Worm (Caenorhabditis elegans) whole organism, late embryonic: Measurements from ENCODE around the gene Y71H2AM.20.

Experiments used
- F13H6.1 ChIP-seq: sonication (generic microtip); optimal IDR thresholded peaks from 2 replicates; lab custom pipeline; 2016; ENCODE audit warnings: missing genetic modification characterization, missing compliant biosample characterization
- K09A11.1 ChIP-seq: sonication (generic microtip); optimal IDR thresholded peaks from 2 replicates; lab custom pipeline; 2017; ENCODE audit warnings: antibody characterized with exemption, mild to moderate bottlenecking, missing genetic modification characterization, missing compliant biosample characterization; ENCODE audit not compliant: insufficient read depth
- T23F11.4 ChIP-seq: fragments of 200-800 bp; sonication (Bioruptor generic); optimal IDR thresholded peaks from 2 replicates; lab custom pipeline; 2018; ENCODE audit warnings: mild to moderate bottlenecking, missing genetic modification characterization, missing compliant biosample characterization
- Y22D7AL.16 ChIP-seq: sonication (generic microtip); optimal IDR thresholded peaks from 2 replicates; lab custom pipeline; 2016; ENCODE audit warnings: missing genetic modification characterization, missing compliant biosample characterization
- ahr-1 ChIP-seq: sonication (generic microtip); optimal IDR thresholded peaks from 2 replicates; lab custom pipeline; 2016; ENCODE audit warnings: missing genetic modification characterization, missing compliant biosample characterization
- ceh-14 ChIP-seq: sonication (generic microtip); optimal IDR thresholded peaks from 2 replicates; lab custom pipeline; 2016; ENCODE audit warnings: missing genotype, missing genetic modification characterization, missing compliant biosample characterization
- ceh-18 ChIP-seq: sonication (generic microtip); optimal IDR thresholded peaks from 2 replicates; lab custom pipeline; 2016; ENCODE audit warnings: missing genetic modification characterization, missing compliant biosample characterization
- ceh-19 ChIP-seq: fragments of 200-800 bp; sonication (Bioruptor generic); optimal IDR thresholded peaks from 2 replicates; lab custom pipeline; 2018; ENCODE audit warnings: mild to moderate bottlenecking, missing genetic modification characterization, missing compliant biosample characterization
- ceh-22 ChIP-seq: sonication (generic microtip); optimal IDR thresholded peaks from 2 replicates; lab custom pipeline; 2017; ENCODE audit warnings: missing biosample characterization, missing genetic modification characterization
- ceh-30 ChIP-seq: fragments of 150-350 bp; optimal IDR thresholded peaks from 2 replicates; lab custom pipeline; 2014; ENCODE audit warnings: missing biosample characterization, missing genetic modification characterization
- ceh-31 ChIP-seq: sonication (generic microtip); optimal IDR thresholded peaks from 2 replicates; lab custom pipeline; 2016; ENCODE audit warnings: missing genetic modification characterization, missing compliant biosample characterization
- ceh-34 ChIP-seq: sonication (generic microtip); optimal IDR thresholded peaks from 2 replicates; lab custom pipeline; 2016; ENCODE audit warnings: mild to moderate bottlenecking, missing genetic modification characterization, missing compliant biosample characterization
- ceh-48 ChIP-seq: sonication (generic microtip); optimal IDR thresholded peaks from 2 replicates; lab custom pipeline; 2016; ENCODE audit warnings: missing genetic modification characterization, inconsistent platforms, missing compliant biosample characterization
- ceh-6 ChIP-seq: fragments of 200-800 bp; sonication (Bioruptor generic); optimal IDR thresholded peaks from 2 replicates; lab custom pipeline; 2018; ENCODE audit warnings: mild to moderate bottlenecking, missing genetic modification characterization, missing compliant biosample characterization
- ceh-9 ChIP-seq: sonication (generic microtip); optimal IDR thresholded peaks from 2 replicates; lab custom pipeline; 2016; ENCODE audit warnings: mild to moderate bottlenecking, missing genetic modification characterization, inconsistent platforms, missing compliant biosample characterization
- dmd-4 ChIP-seq: sonication (generic microtip); optimal IDR thresholded peaks from 2 replicates; lab custom pipeline; 2016; ENCODE audit warnings: borderline replicate concordance, missing genetic modification characterization, missing compliant biosample characterization
- elt-2 ChIP-seq: sonication (generic microtip); optimal IDR thresholded peaks from 2 replicates; lab custom pipeline; 2016; ENCODE audit warnings: missing genetic modification reagents, missing genetic modification characterization, missing compliant biosample characterization
- fkh-10 ChIP-seq: fragments of 150-350 bp; optimal IDR thresholded peaks from 2 replicates; lab custom pipeline; 2014; ENCODE audit warnings: missing biosample characterization, missing genetic modification reagents, missing genetic modification characterization
- fkh-6 ChIP-seq: sonication (generic microtip); optimal IDR thresholded peaks from 2 replicates; lab custom pipeline; 2016; ENCODE audit warnings: missing genetic modification characterization, missing compliant biosample characterization
- hlh-15 ChIP-seq: sonication (generic microtip); optimal IDR thresholded peaks from 2 replicates; lab custom pipeline; 2016; ENCODE audit warnings: missing genetic modification characterization, missing compliant biosample characterization
- hlh-30 ChIP-seq: sonication (generic microtip); optimal IDR thresholded peaks from 2 replicates; lab custom pipeline; 2017; ENCODE audit warnings: antibody characterized with exemption, missing genetic modification characterization, missing compliant biosample characterization; ENCODE audit not compliant: insufficient read depth
- hlh-6 ChIP-seq: sonication (generic microtip); optimal IDR thresholded peaks from 2 replicates; lab custom pipeline; 2016; ENCODE audit warnings: missing genotype, missing genetic modification characterization, missing compliant biosample characterization
- mec-3 ChIP-seq: sonication (generic microtip); optimal IDR thresholded peaks from 2 replicates; lab custom pipeline; 2016; ENCODE audit warnings: borderline replicate concordance, missing genetic modification characterization, missing compliant biosample characterization
- nfya-1 ChIP-seq: sonication (generic microtip); optimal IDR thresholded peaks from 2 replicates; lab custom pipeline; 2017; ENCODE audit warnings: missing genetic modification characterization, mild to moderate bottlenecking, missing compliant biosample characterization, antibody characterized with exemption, moderate library complexity
- nhr-11 ChIP-seq: fragments of 150-350 bp; optimal IDR thresholded peaks from 2 replicates; lab custom pipeline; 2014; ENCODE audit warnings: missing biosample characterization, missing genetic modification characterization
- nhr-232 ChIP-seq: sonication (generic microtip); optimal IDR thresholded peaks from 2 replicates; lab custom pipeline; 2016; ENCODE audit warnings: missing genetic modification characterization, missing compliant biosample characterization
- npax-4 ChIP-seq: sonication (generic microtip); optimal IDR thresholded peaks from 2 replicates; lab custom pipeline; 2016; ENCODE audit warnings: missing genetic modification characterization, missing compliant biosample characterization
- pat-9 ChIP-seq: fragments of 200-800 bp; sonication (Bioruptor generic); optimal IDR thresholded peaks from 2 replicates; lab custom pipeline; 2018; ENCODE audit warnings: mild to moderate bottlenecking, missing genetic modification characterization, moderate library complexity, missing compliant biosample characterization
- pha-4 ChIP-seq: fragments of 150-350 bp; optimal IDR thresholded peaks from 2 replicates; lab custom pipeline; 2018; ENCODE audit warnings: missing biosample characterization, missing genetic modification reagents, missing genetic modification characterization
- pqm-1 ChIP-seq: sonication (generic microtip); optimal IDR thresholded peaks from 2 replicates; lab custom pipeline; 2016; ENCODE audit warnings: missing genetic modification characterization, missing compliant biosample characterization
- pros-1 ChIP-seq: fragments of 150-350 bp; optimal IDR thresholded peaks from 2 replicates; lab custom pipeline; 2014; ENCODE audit warnings: missing biosample characterization, missing genetic modification reagents, missing genetic modification characterization
- ref-2 ChIP-seq: sonication (generic microtip); optimal IDR thresholded peaks from 2 replicates; lab custom pipeline; 2016; ENCODE audit warnings: missing genetic modification characterization, missing compliant biosample characterization
- sdc-2 ChIP-seq: sonication (generic microtip); optimal IDR thresholded peaks from 2 replicates; lab custom pipeline; 2016; ENCODE audit warnings: missing genotype, missing genetic modification characterization, missing compliant biosample characterization
- syd-9 ChIP-seq: sonication (generic microtip); optimal IDR thresholded peaks from 2 replicates; lab custom pipeline; 2016; ENCODE audit warnings: mild to moderate bottlenecking, missing genetic modification characterization, moderate library complexity, missing compliant biosample characterization
- unc-42 ChIP-seq: sonication (generic microtip); optimal IDR thresholded peaks from 2 replicates; lab custom pipeline; 2016; ENCODE audit warnings: missing genotype, missing genetic modification characterization, missing compliant biosample characterization
- unc-55 ChIP-seq: sonication (generic microtip); optimal IDR thresholded peaks from 2 replicates; lab custom pipeline; 2017; ENCODE audit warnings: missing biosample characterization, missing genetic modification reagents, missing genetic modification characterization
- unc-86 ChIP-seq: sonication (generic microtip); optimal IDR thresholded peaks from 2 replicates; lab custom pipeline; 2016; ENCODE audit warnings: missing genetic modification characterization, missing compliant biosample characterization
- zip-5 ChIP-seq: sonication (generic microtip); optimal IDR thresholded peaks from 2 replicates; lab custom pipeline; 2016; ENCODE audit warnings: missing genetic modification characterization, missing compliant biosample characterization

The Y71H2AM.20 gene

ce11 chrIII:2818980-2819379 is 33.2 kb upstream of the Y71H2AM.20 start, which contains the start of gene pipp-4P:
Gene pipp-4P, plus strand, starts transcription at chrIII:2819280.
- TF ChIP-seq pat-9 (tag; lab: Kevin White, UChicago) (no peak), ahr-1 (no peak), ceh-31 (tag; lab: Kevin White, UChicago) (no peak), nfya-1 (no peak), ceh-18 (tag; lab: Kevin White, UChicago) (no peak), K09A11.1 (tag; lab: Kevin White, UChicago) (no peak), ceh-30 (tag; lab: Kevin White, UChicago) (no peak), ceh-34 (tag; lab: Kevin White, UChicago) (no peak), fkh-10 (GFP tag; lab: Kevin White, UChicago) (no peak), dmd-4 (tag; lab: Kevin White, UChicago) (no peak), ceh-9 (tag; lab: Kevin White, UChicago) (no peak), ceh-48 (tag; lab: Kevin White, UChicago) (no peak), hlh-6 (tag; lab: Kevin White, UChicago) (no peak)

- no peak for TF ChIP-seq fkh-6
- peak; percentile 71 for TF ChIP-seq nfya-1
- TF ChIP-seq ceh-22 = no peak
- TF ChIP-seq pha-4 (tag; lab: Kevin White, UChicago) = no peak
- TF ChIP-seq Y22D7AL.16 = no peak
- TF ChIP-seq nhr-11 (tag; lab: Kevin White, UChicago) = no peak
- TF ChIP-seq unc-86 (tag; lab: Kevin White, UChicago) = no peak
- no peak for TF ChIP-seq zip-5 (tag; lab: Kevin White, UChicago)
- TF ChIP-seq syd-9 (tag; lab: Kevin White, UChicago) = no peak
Observed at ce11 chrIII:2817847-2818246, 32.1 kb upstream of the Y71H2AM.20 start.

- peak; percentile 89 for TF ChIP-seq nfya-1
- TF ChIP-seq unc-55 (GFP tag; lab: Kevin White, UChicago) = no peak
- no peak for TF ChIP-seq ceh-19 (GFP tag; lab: Kevin White, UChicago)
- peak; percentile 8 for TF ChIP-seq ceh-48 (tag; lab: Kevin White, UChicago)
- TF ChIP-seq fkh-6 = no peak
Observed at ce11 chrIII:2816205-2816923, 30.6 kb upstream of the Y71H2AM.20 start.

DNA sequence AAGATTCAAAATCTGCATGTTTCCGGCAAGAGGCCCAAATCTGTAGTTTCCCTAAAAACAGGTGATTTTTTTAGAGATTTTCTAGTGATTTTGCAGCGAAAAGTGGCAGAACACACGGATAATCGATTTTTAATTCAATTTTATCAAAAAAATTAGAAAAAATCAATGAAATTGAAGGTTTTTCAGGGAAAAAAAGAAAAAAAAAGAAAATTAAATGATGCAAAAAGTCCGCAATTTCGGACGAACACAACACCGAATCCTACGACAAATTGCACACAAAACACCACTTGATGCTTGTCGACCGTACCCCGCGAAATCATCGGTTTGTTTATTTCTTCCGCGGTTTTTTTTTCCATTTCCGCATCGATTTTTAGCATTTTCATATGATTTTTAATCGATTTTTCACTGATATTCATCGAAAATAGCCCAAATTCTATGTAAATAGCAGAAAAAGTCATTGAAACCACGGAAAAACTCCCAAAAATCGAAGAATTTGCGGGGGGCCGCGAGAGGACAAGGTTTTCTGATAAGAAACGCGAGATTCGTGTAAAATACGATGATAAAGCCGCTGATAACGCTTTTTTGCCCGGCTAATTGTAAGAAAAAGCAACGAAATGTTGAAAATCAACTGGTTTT is 29.3 kb upstream of the Y71H2AM.20 start, which contains the start of gene tufm-1:
TSS of gene tufm-1 (minus strand) at position 51 of the 636 bp plus-strand sequence.
- TF ChIP-seq hlh-30 (tag; lab: Kevin White, UChicago) (no peak), F13H6.1 (tag; lab: Kevin White, UChicago) (no peak), ceh-6 (GFP tag; lab: Kevin White, UChicago) (no peak), ceh-14 (tag; lab: Kevin White, UChicago) (no peak), elt-2 (tag; lab: Kevin White, UChicago) (peak; percentile 61), T23F11.4 (GFP tag; lab: Kevin White, UChicago) (no peak), unc-42 (peak; percentile 80), ref-2 (no peak), nfya-1 (peak; percentile 61), ceh-31 (tag; lab: Kevin White, UChicago) (peak; percentile 19)

- TF ChIP-seq Y22D7AL.16 (no peak), T23F11.4 (GFP tag; lab: Kevin White, UChicago) (no peak), ahr-1 (no peak), pros-1 (tag; lab: Kevin White, UChicago) (no peak), hlh-6 (tag; lab: Kevin White, UChicago) (no peak), npax-4 (tag; lab: Kevin White, UChicago) (no peak), ceh-30 (tag; lab: Kevin White, UChicago) (no peak), fkh-10 (GFP tag; lab: Kevin White, UChicago) (no peak), pqm-1 (no peak), hlh-15 (tag; lab: Kevin White, UChicago) (no peak), mec-3 (tag; lab: Kevin White, UChicago) (no peak), sdc-2 (tag; lab: Kevin White, UChicago) (no peak), nhr-232 (tag; lab: Kevin White, UChicago) (no peak)
Observed at ce11 chrIII:2811410-2811809, 25.7 kb upstream of the Y71H2AM.20 start.
